Worm (Caenorhabditis elegans) whole organism, L3 larva: ENCODE results near the gene exc-5.

Experiments
- aly-2 ChIP-seq: fragments of 150-350 bp; optimal IDR thresholded peaks from 2 replicates; lab custom pipeline; 2014; ENCODE audit warnings: missing biosample characterization, missing genetic modification characterization
- elt-1 ChIP-seq: fragments of 150-350 bp; optimal IDR thresholded peaks from 2 replicates; lab custom pipeline; 2014; ENCODE audit warnings: missing biosample characterization, missing genetic modification characterization
- fos-1 ChIP-seq: fragments of 150-350 bp; optimal IDR thresholded peaks from 2 replicates; lab custom pipeline; 2014; ENCODE audit warnings: missing biosample characterization, missing genetic modification characterization
- lin-39 ChIP-seq: fragments of 150-350 bp; optimal IDR thresholded peaks from 2 replicates; lab custom pipeline; 2018; ENCODE audit warnings: missing biosample characterization, missing genetic modification reagents, missing genetic modification characterization
- nhr-12 ChIP-seq: fragments of 150-350 bp; optimal IDR thresholded peaks from 2 replicates; lab custom pipeline; 2014; ENCODE audit warnings: missing biosample characterization, missing genetic modification characterization
- nhr-25 ChIP-seq: sonication (generic microtip); optimal IDR thresholded peaks from 2 replicates; lab custom pipeline; 2017; ENCODE audit warnings: missing biosample characterization, missing genetic modification characterization
- snpc-4 ChIP-seq: fragments of 150-350 bp; optimal IDR thresholded peaks from 2 replicates; lab custom pipeline; 2014; ENCODE audit warnings: missing biosample characterization, missing genetic modification characterization
- unc-39 ChIP-seq: sonication (generic microtip); optimal IDR thresholded peaks from 4 replicates; lab custom pipeline; 2017; ENCODE audit warnings: missing biosample characterization, missing genetic modification characterization

ce11 chrIV:8848983-8849382, 35.5 kb upstream of the exc-5 start:
- TF ChIP-seq snpc-4 (tag; lab: Kevin White, UChicago) (no peak), aly-2 (tag; lab: Kevin White, UChicago) (no peak), lin-39 (tag; lab: Kevin White, UChicago) (no peak), fos-1 (tag; lab: Kevin White, UChicago) (no peak), elt-1 (tag; lab: Kevin White, UChicago) (no peak), unc-39 (tag; lab: Kevin White, UChicago) (no peak), nhr-12 (no peak), nhr-25 (tag; lab: Kevin White, UChicago) (no peak)
